Worm (Caenorhabditis elegans) whole organism, dauer: ENCODE results near the gene F38B2.4.

Experiments used
- unc-62 ChIP-seq: sonication (generic microtip); optimal IDR thresholded peaks from 2 replicates; lab custom pipeline; 2017; ENCODE audit warnings: missing biosample characterization, missing genetic modification reagents, missing genetic modification characterization

F38B2.4 gene

DNA sequence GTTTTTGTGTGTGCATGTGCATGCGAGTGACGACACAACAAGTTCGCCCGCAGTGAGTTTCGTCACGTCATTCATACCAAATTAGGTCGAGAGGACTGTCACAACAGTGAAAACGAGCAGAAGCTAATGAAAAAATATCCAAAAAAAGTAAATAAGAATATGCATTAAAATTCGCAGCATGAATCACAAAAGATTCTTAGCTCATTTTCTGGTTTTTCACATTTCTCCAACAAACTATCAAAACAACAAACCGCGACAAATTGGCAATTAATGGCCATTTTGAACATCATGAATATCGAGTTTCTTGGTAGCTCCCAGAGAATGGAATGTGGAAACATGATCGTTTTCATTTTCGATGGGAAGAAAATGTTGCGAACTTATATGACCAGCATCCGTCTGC is 43.9 kb downstream of the F38B2.4 start:
- no peak for TF ChIP-seq unc-62

DNA sequence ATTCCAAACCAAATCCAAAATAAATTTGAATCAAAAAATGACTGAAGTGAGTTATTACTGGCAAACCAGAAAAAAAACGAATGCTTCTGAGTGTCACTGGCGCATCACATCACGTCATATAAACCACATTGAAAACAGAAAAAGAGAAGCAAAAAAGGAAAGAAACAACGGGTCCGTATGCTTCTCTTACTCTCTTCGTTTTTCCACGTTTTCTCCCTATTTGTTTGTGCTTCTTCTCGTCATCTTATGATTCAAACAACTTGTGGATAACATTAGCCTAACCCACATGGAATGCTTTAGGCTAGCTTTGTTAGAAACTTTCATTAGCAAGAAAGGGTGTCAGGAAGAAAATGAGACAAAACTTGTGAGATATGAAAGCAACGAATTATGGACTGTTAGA is 46.0 kb downstream of the F38B2.4 start:
- no peak for TF ChIP-seq unc-62

DNA sequence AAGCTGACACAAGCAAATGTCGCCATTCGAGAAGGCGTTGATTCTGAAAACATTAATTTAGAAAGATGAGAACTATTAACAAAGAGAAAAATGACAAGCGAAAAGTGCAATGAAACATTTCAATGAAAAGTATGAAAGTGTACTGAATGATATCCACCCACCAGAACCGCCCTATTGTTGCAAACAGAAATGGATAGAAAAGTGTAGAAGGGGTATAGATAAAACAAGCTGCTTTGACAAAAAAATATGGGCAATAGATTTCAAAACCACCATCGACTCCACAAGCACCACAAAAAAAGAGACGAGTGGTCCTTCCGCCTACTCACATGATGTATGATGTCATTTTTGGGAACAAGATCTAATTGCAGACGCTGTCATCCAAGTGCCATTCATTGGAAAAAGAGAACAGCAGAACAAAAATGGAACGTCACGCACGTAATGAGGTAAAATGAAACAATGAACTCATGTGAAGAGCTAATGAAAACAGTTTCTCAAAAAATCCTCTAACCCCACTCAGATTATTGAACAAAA is 46.9 kb downstream of the F38B2.4 start, which contains the start of gene C34F6.10:
Gene C34F6.10 (minus strand): TSS at position 51 of the 531 bp plus-strand sequence.
- no peak for TF ChIP-seq unc-62
